Fruit fly (Drosophila melanogaster): ENCODE measurements around the gene rpk.

DNA sequence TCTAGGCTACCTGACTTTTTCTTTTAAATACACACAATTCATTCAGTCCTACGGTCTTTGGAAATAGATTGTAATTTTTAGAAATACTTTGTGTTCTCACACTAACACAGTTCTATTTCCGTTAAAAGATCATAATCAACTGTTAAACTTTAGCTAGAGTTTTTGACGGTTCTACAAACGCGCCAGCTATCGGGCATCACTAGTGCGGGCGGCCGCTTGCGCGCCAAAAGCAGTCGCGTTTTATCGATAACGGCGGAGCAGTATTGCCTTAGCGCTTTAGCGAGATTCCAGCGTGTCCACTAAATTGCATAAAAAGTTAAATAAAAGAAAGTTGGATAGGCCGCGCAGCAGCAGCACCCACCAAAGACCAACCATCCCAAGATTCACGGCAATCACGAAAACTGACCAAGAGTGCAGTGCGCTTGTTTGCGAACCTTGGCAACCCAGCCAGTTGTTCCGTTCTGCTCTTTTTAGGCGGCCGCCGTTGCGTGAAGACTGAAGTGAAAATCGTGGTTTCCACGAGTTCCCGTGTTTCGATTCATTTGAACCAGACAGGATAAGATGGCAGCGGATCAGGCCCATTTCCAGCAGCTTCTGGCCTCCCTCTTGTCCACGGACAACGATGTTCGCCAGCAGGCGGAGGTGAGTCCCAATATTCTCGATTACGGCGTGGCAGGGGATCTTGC lies 3.5 kb downstream of the rpk start, which contains the start of gene Karybeta3:
- TF ChIP-seq Sin3A (optimal IDR thresholded peaks at IDR 0.05) (no peak), h (optimal IDR thresholded peaks at IDR 0.05) (no peak), ttk (optimal IDR thresholded peaks at IDR 0.05) (no peak)
